Worm (Caenorhabditis elegans): Measurements from ENCODE around the gene K08B12.1.

DNA sequence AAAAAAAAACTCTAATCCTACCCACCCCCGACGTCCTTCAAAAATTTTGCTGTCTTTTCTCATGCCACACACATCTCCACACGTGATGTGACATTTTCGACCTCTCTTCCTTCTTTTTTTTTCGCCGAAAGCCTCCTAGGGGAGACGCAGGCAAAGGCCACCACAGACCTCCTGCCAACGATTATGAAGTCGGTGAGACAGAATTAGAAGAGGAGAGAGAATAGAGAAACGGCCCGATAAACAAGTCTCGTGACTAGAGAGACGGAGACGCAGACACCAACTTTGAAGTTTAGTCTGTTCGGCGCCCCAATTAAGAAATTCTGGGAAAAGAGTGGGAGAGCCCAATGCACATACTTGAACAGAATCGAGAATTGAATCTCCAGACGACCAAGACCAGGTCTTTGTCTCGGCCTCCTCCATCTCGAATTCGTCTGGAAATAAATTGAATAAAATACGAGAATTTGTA, 34.6 kb upstream of the K08B12.1 start:
- TF ChIP-seq flt-1 (GFP tag; IDR thresholded peaks at IDR 0.05) (no peak), ref-1 (GFP tag; conservative IDR thresholded peaks at IDR 0.05) (no peak), T22C8.4 (GFP tag; IDR thresholded peaks at IDR 0.05) (no peak; the same call in 1 of the 2 replicates), klf-2 (GFP tag; conservative IDR thresholded peaks at IDR 0.05) (no peak), ztf-29 (GFP tag; IDR thresholded peaks at IDR 0.05) (0 out of 2 replicates have a peak, but pooled peaks have one; percentile 42), tab-1 (GFP tag; IDR thresholded peaks at IDR 0.05) (no peak), med-1 (GFP tag; optimal IDR thresholded peaks at IDR 0.05; ENCODE audit: insufficient read depth) (peak; percentile 9), cog-1 (tag; optimal IDR thresholded peaks at IDR 0.05) (peak; percentile 60)

Measured in whole organism, midembryonic.